Worm (Caenorhabditis elegans) whole organism, L1 larva: ENCODE measurements around the gene C45B2.1.

Source experiments
- C34B4.2 ChIP-seq: sonication (generic microtip); optimal IDR thresholded peaks from 2 replicates; lab custom pipeline; 2017; ENCODE audit warnings: mild to moderate bottlenecking, missing genetic modification characterization, missing compliant biosample characterization
- ces-1 ChIP-seq: fragments of 150-350 bp; optimal IDR thresholded peaks from 2 replicates; lab custom pipeline; 2014; ENCODE audit warnings: missing biosample characterization, missing genetic modification reagents, missing genetic modification characterization
- dpl-1 ChIP-seq, 3 experiments: fragments of 150-350 bp in 2 of 3; sonication (generic microtip) in 1 of 3; optimal IDR thresholded peaks; 2 replicates each; lab custom pipeline; 2014 to 2017; ENCODE audit warnings: missing biosample characterization in 3 of 3, missing genetic modification characterization in 3 of 3, missing genetic modification reagents in 3 of 3
- fkh-10 ChIP-seq: sonication (generic microtip); optimal IDR thresholded peaks from 2 replicates; lab custom pipeline; 2017; ENCODE audit warnings: missing biosample characterization, missing genetic modification reagents, missing genetic modification characterization
- fkh-8 ChIP-seq: sonication (generic microtip); optimal IDR thresholded peaks from 2 replicates; lab custom pipeline; 2016; ENCODE audit warnings: mild to moderate bottlenecking, missing genetic modification characterization, missing compliant biosample characterization
- irx-1 ChIP-seq: sonication (generic microtip); optimal IDR thresholded peaks from 2 replicates; lab custom pipeline; 2016; ENCODE audit warnings: missing genetic modification characterization, missing compliant biosample characterization
- nhr-237 ChIP-seq: fragments of 150-350 bp; optimal IDR thresholded peaks from 2 replicates; lab custom pipeline; 2014; ENCODE audit warnings: missing biosample characterization, missing genetic modification characterization
- sox-4 ChIP-seq: sonication (generic microtip); optimal IDR thresholded peaks from 2 replicates; lab custom pipeline; 2016; ENCODE audit warnings: missing genetic modification characterization, missing compliant biosample characterization
- ztf-11 ChIP-seq, 2 experiments: sonication (generic microtip); optimal IDR thresholded peaks; 2 replicates each; lab custom pipeline; 2016 to 2017; ENCODE audit warnings: missing genetic modification characterization in 2 of 2, missing biosample characterization in 1 of 2, missing compliant biosample characterization in 1 of 2

DNA sequence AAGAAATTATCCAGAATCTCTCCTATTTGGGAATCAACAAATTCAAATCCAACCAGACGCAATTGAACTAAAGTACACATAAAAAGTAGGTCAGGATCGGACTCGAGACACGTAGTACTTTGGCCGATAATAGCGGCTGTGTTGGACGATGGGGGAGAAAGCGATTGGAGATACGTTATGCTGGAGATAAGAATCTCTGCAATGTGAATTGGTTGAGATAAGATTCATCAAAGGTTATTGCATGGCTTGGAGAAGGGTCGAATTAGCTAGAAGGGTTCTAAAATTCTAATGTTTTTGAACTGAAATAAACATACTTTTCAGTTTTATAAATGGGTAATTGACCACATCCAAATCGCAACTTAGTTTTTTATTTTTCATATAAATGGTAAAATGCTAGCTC is 6.6 kb downstream of the C45B2.1 start:
- TF ChIP-seq ztf-11 (tag; optimal IDR thresholded peaks at IDR 0.05; lab: Kevin White, UChicago) = no peak
- no peak for TF ChIP-seq fkh-8 (tag; lab: Kevin White, UChicago)
- TF ChIP-seq ces-1 (GFP tag; lab: Kevin White, UChicago) = no peak
- no peak for TF ChIP-seq nhr-237 (tag; lab: Kevin White, UChicago)
- no peak for TF ChIP-seq C34B4.2 (tag; lab: Kevin White, UChicago)
- no peak for TF ChIP-seq fkh-10 (GFP tag; lab: Kevin White, UChicago)
- TF ChIP-seq irx-1 = no peak
- TF ChIP-seq dpl-1 (GFP tag; optimal IDR thresholded peaks at IDR 0.05; lab: Kevin White, UChicago) = no peak
- TF ChIP-seq sox-4 (tag; lab: Kevin White, UChicago) = no peak
